Fruit fly (Drosophila melanogaster) ovary, adult (tissue): Measurements from ENCODE around the gene RecQ4.

Experiments
- CG17801 ChIP-seq: fragments of 200-800 bp; optimal IDR thresholded peaks from 2 replicates; lab custom pipeline; 2019; ENCODE audit warnings: missing biosample characterization, mild to moderate bottlenecking, missing genetic modification characterization, moderate library complexity; ENCODE audit not compliant: partially characterized antibody

The RecQ4 gene

dm6 chr3L:8175818-8176217 lies at the start of gene RecQ4:
Gene RecQ4 (minus strand): TSS chr3L:8175978.
- TF ChIP-seq CG17801 (GFP tag; lab: Kevin White, UChicago): no peak

DNA sequence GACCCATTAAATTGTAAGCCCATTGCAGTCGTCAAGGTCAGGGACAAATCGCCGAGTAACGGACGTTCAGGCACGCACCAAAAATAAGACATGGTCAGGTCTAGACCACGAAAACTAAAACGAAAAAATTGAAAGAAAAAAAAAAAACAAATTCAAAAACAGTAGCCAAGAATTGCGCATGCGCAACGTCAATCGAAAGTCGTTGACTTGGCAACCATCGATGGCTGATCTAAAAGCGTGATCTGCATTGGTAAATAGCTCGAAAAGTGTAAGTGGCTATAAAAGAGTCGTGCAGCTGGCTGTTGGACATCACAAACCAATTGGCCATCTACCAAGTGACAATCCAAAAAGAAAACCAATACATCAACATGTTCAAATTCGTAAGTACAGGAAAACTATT lies 46.1 kb upstream of the RecQ4 start, which contains the start of gene CG13678:
Gene CG13678, plus strand, starts transcription at position 307 of the 400 bp plus-strand sequence.
- TF ChIP-seq CG17801 (GFP tag; lab: Kevin White, UChicago): no peak

- no peak for TF ChIP-seq CG17801 (GFP tag; lab: Kevin White, UChicago)
Measured at dm6 chr3L:8219687-8220086, 43.9 kb upstream of the RecQ4 start.

- no peak for TF ChIP-seq CG17801 (GFP tag; lab: Kevin White, UChicago)
Measured at dm6 chr3L:8218883-8219282, 43.1 kb upstream of the RecQ4 start, which contains the start of gene CG13674. Gene CG13674 (minus strand): TSS chr3L:8218983.

DNA sequence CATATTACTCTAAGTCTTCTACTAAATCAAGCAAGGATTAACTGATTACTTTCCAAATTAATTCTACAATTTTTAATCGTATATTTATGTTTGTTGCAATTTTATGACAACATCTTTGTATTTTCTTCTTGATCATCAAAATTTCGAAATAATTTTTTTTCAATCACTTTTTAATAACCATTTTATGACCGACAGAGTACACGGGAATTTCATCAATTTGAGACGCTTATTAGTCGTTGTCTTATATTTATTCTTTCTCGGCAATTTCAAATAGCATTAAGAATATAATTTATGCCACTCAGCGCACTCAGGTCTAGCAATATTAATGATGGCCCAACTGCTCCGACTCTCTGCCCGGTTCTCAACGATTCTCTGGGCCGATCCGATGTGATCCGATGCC lies 39.2 kb upstream of the RecQ4 start, which contains the start of gene CG8012:
Gene CG8012, plus strand, starts transcription at position 301 of the 400 bp plus-strand sequence.
- no peak for TF ChIP-seq CG17801 (GFP tag; lab: Kevin White, UChicago)

DNA sequence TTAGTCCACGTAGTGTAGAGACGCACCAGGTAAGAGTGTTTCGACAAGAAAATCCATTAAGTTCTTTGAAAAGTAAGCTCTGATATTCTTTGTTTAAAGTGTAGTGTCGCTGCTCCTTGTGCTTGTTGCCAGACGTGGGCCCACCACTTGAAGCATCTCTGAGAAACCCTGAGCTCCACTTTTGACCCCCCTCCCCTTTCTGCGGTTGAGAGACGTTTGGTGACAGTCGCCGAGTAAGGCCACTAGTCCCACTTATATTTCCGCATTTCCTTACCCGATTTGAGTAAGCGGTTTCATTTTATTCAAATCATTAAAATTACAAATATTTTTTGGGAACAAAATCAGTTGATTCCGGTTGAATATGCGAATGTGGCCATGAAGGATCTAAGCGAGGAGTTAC lies 35.8 kb upstream of the RecQ4 start, which contains the start of gene CG8006:
Gene CG8006, plus strand, starts transcription at position 301 of the 400 bp plus-strand sequence.
- TF ChIP-seq CG17801 (GFP tag; lab: Kevin White, UChicago): no peak

- no peak for TF ChIP-seq CG17801 (GFP tag; lab: Kevin White, UChicago)
Measured at dm6 chr3L:8210596-8210995, 34.8 kb upstream of the RecQ4 start, which contains the start of gene tut. Gene tut (minus strand): TSS chr3L:8210743.

DNA sequence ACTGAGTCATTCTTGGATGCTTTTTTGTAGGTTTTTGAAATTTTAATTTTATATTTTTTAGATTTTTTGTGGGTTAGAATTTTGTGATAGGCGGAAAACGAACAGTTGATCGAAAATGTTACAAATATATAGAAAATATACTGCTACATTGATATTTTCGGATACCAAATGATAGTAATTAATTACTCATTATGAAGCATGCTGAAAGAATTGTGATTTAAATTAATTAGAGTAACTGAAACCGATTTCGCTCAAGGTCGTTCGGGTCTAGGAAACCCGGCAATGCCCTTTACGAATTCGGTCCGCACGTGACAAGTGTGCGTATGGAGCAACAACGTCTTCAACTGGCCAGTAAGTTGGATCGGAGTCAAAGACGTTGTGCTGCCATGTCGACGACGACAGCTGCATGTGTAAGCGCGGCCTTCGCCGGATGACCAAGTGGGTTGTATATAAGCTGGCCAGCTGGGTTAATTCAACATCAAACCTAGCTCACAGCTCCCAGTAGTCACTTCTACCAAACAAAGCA lies 26.6 kb upstream of the RecQ4 start, which contains the start of the genes CG7366 and CG13679:
Gene CG7366, minus strand, starts transcription at position 101 of the 526 bp plus-strand sequence.
Gene CG13679, plus strand, starts transcription at position 476 of the 526 bp plus-strand sequence.
- TF ChIP-seq CG17801 (GFP tag; lab: Kevin White, UChicago): no peak

- peak; percentile 73 for TF ChIP-seq CG17801 (GFP tag; lab: Kevin White, UChicago)
Measured at dm6 chr3L:8197779-8198279, 22.1 kb upstream of the RecQ4 start, which contains the start of the genes UbcE2M and Dhps. Gene UbcE2M (minus strand): TSS chr3L:8197987. Gene Dhps (plus strand): TSS chr3L:8198207.

- no peak for TF ChIP-seq CG17801 (GFP tag; lab: Kevin White, UChicago)
Measured at dm6 chr3L:8193016-8193415, 17.2 kb upstream of the RecQ4 start, which contains the start of gene CG7387. Gene CG7387 (minus strand): TSS chr3L:8193116.

- TF ChIP-seq CG17801 (GFP tag; lab: Kevin White, UChicago): peak; percentile 19
Measured at dm6 chr3L:8191042-8191613, 15.3 kb upstream of the RecQ4 start, which contains the start of gene MED24. Gene MED24 (plus strand): TSS chr3L:8191270.

DNA sequence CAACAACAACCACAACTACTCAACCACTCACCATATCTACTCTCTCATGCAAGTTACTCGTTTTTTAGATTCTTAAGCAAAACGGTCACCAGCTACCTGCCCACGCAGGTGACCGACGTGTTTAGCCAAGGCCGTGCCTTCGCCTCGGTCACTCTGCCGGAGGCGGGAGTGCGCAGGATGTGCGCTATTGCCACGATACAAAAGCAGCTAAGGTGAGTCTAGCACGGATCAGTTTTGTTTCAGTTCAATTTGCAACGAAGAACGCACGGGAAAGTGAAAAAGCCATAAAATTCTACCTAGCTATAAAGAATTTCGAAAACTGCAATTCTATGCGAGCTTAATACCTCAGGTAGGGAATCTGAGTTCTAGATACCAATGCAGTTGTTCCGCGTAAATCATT lies 13.5 kb upstream of the RecQ4 start:
- no peak for TF ChIP-seq CG17801 (GFP tag; lab: Kevin White, UChicago)

DNA sequence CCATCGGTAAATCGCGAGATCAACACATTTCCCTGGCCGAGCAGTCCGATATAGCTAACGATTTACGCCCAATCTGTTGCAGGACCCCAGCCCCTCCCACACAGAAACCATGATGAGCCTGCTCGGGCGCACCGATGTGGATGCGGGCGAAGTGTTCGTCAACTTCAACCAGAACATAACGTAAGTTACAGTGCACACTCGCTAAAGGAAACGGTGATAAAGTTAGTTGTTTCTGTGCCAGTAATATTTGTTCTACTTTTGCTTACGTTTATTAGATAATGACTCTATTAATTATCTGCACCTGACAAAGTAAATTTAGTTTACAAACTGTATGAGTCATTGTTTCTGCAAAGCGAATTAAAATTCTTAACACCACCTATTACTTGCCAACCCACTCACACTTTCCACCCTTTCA lies 11.6 kb upstream of the RecQ4 start:
- no peak for TF ChIP-seq CG17801 (GFP tag; lab: Kevin White, UChicago)

DNA sequence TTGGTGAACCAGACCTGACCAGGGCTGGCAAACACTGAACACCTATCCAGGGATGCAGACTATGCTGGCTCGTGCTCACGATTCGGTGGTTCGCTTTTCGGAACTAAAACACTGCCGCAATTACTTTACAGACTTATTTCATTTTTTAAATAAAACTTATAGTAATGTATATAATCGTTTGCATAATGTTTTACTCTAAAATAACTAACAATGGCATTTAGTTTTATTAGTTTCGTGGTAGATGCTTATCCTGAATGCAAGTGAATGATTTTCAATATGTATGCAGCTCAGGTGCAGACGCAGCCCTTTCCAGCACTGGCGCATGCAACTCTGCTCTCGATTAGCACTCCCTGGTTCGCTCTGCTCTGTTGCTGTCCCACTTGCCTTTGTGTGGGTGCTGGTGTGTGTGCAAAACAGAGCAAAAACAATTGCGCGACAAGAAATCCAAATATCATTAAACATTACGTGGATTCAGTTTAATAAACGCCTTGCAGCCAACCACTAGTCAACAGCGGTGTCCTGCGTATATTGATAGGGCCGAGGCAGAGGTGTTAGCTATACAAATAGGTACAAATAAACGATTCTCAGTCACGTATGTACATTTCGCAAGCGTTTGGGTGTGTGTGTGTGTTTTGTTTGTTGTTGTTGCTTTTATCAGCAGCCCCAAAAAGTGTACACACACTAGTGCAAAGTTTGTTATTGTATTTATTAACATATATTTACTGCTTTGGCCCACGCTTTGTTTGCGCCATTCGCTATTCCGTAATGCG lies 11.0 kb upstream of the RecQ4 start, which contains the start of the genes ERR and Atg18a:
Gene ERR, minus strand, starts transcription at position 45 of the 770 bp plus-strand sequence.
Gene Atg18a, plus strand, starts transcription at position 231 of the 770 bp plus-strand sequence.
- TF ChIP-seq CG17801 (GFP tag; lab: Kevin White, UChicago): peak; percentile 78
